Worm (Caenorhabditis elegans): ENCODE results near the gene Y48C3A.14.

Y48C3A.14 gene

ce11 chrII:13376112-13376511 is 13.4 kb upstream of the Y48C3A.14 start, which contains the start of gene Y48C3A.12:
Y48C3A.12 (plus strand) TSS chrII:13376412.
- no peak for TF ChIP-seq unc-3 (GFP tag; conservative IDR thresholded peaks at IDR 0.05)
- TF ChIP-seq unc-3 (tag; optimal IDR thresholded peaks at IDR 0.05), result no peak
- TF ChIP-seq sox-4 (tag; optimal IDR thresholded peaks at IDR 0.05), result no peak

- TF ChIP-seq dmd-4 (tag; optimal IDR thresholded peaks at IDR 0.05; ENCODE audit: borderline replicate concordance), result no peak
- no peak for TF ChIP-seq ceh-18 (tag; optimal IDR thresholded peaks at IDR 0.05)
- no peak for TF ChIP-seq ceh-45 (GFP tag; IDR thresholded peaks at IDR 0.05)
- no peak for TF ChIP-seq nhr-232 (tag; optimal IDR thresholded peaks at IDR 0.05)
- TF ChIP-seq hlh-15 (tag; optimal IDR thresholded peaks at IDR 0.05), result no peak
- no peak for TF ChIP-seq fkh-6 (tag; optimal IDR thresholded peaks at IDR 0.05)
- TF ChIP-seq ahr-1 (tag; optimal IDR thresholded peaks at IDR 0.05), result no peak
- no peak for TF ChIP-seq pros-1 (tag; optimal IDR thresholded peaks at IDR 0.05)
These were observed 6.5 kb upstream of the Y48C3A.14 start for ce11 chrII:13383061-13383460.

- TF ChIP-seq K09A11.1 (tag; optimal IDR thresholded peaks at IDR 0.05; ENCODE audit: insufficient read depth) (no peak), ceh-34 (tag; optimal IDR thresholded peaks at IDR 0.05) (no peak), dmd-4 (tag; optimal IDR thresholded peaks at IDR 0.05; ENCODE audit: borderline replicate concordance) (no peak), F13H6.1 (tag; optimal IDR thresholded peaks at IDR 0.05) (no peak), hlh-15 (tag; optimal IDR thresholded peaks at IDR 0.05) (no peak), C08G9.2 (tag; optimal IDR thresholded peaks at IDR 0.05) (no peak), dve-1 (tag; optimal IDR thresholded peaks at IDR 0.05) (no peak), sox-4 (tag; optimal IDR thresholded peaks at IDR 0.05) (no peak), unc-42 (tag; optimal IDR thresholded peaks at IDR 0.05) (no peak), ceh-2 (tag; optimal IDR thresholded peaks at IDR 0.05) (no peak), unc-55 (GFP tag; optimal IDR thresholded peaks at IDR 0.05) (no peak), eyg-1 (tag; optimal IDR thresholded peaks at IDR 0.05) (no peak), ceh-14 (tag; optimal IDR thresholded peaks at IDR 0.05) (no peak)
These were observed 12.0 kb downstream of the Y48C3A.14 start for ce11 chrII:13401549-13401948.

- TF ChIP-seq ttx-3 (tag; optimal IDR thresholded peaks at IDR 0.05) (no peak), dve-1 (tag; optimal IDR thresholded peaks at IDR 0.05) (no peak), ceh-45 (GFP tag; IDR thresholded peaks at IDR 0.05) (no peak), fkh-10 (GFP tag; optimal IDR thresholded peaks at IDR 0.05) (no peak), npax-4 (tag; optimal IDR thresholded peaks at IDR 0.05) (no peak), madf-2 (tag; optimal IDR thresholded peaks at IDR 0.05) (no peak), ceh-2 (tag; optimal IDR thresholded peaks at IDR 0.05) (no peak), ceh-22 (tag; optimal IDR thresholded peaks at IDR 0.05) (no peak), fax-1 (tag; optimal IDR thresholded peaks at IDR 0.05) (no peak), lin-11 (tag; optimal IDR thresholded peaks at IDR 0.05) (no peak), dmd-4 (tag; optimal IDR thresholded peaks at IDR 0.05; ENCODE audit: borderline replicate concordance) (no peak), K09A11.1 (tag; optimal IDR thresholded peaks at IDR 0.05; ENCODE audit: insufficient read depth) (no peak), ceh-34 (tag; optimal IDR thresholded peaks at IDR 0.05) (no peak), ceh-30 (tag; optimal IDR thresholded peaks at IDR 0.05) (no peak), pat-9 (tag; optimal IDR thresholded peaks at IDR 0.05) (no peak), ama-1 (optimal IDR thresholded peaks at IDR 0.05) (no peak), ahr-1 (tag; optimal IDR thresholded peaks at IDR 0.05) (no peak), pros-1 (tag; optimal IDR thresholded peaks at IDR 0.05) (no peak), rnt-1 (tag; optimal IDR thresholded peaks at IDR 0.05) (no peak), T23F11.4 (GFP tag; optimal IDR thresholded peaks at IDR 0.05) (no peak)
These were observed 13.1 kb downstream of the Y48C3A.14 start, which contains the start of gene pinn-4 for ce11 chrII:13402680-13403079. pinn-4 (plus strand) TSS chrII:13402980.

ce11 chrII:13405840-13406239 is 16.3 kb downstream of the Y48C3A.14 start, which contains the start of gene efl-2:
efl-2 (plus strand) TSS chrII:13406140.
- TF ChIP-seq rnt-1 (tag; optimal IDR thresholded peaks at IDR 0.05) (no peak), hlh-30 (tag; optimal IDR thresholded peaks at IDR 0.05; ENCODE audit: insufficient read depth) (no peak), dve-1 (tag; optimal IDR thresholded peaks at IDR 0.05) (no peak), ets-4 (tag; optimal IDR thresholded peaks at IDR 0.05) (no peak), pros-1 (tag; optimal IDR thresholded peaks at IDR 0.05) (no peak), elt-4 (tag; optimal IDR thresholded peaks at IDR 0.05) (no peak), ref-2 (tag; optimal IDR thresholded peaks at IDR 0.05) (no peak), hlh-13 (GFP tag; optimal IDR thresholded peaks at IDR 0.05) (no peak), che-1 (tag; optimal IDR thresholded peaks at IDR 0.05) (no peak), syd-9 (tag; optimal IDR thresholded peaks at IDR 0.05) (no peak), dmd-4 (tag; optimal IDR thresholded peaks at IDR 0.05; ENCODE audit: borderline replicate concordance) (no peak), T23F11.4 (GFP tag; optimal IDR thresholded peaks at IDR 0.05) (no peak), npax-4 (tag; optimal IDR thresholded peaks at IDR 0.05) (no peak)
